Fruit fly (Drosophila melanogaster) whole organism, prepupa: ENCODE results near the gene Cyp313a2.

Experiments used
- CG7368 ChIP-seq: fragments of 200-800 bp; sonication (Bioruptor generic); optimal IDR thresholded peaks from 3 replicates; lab custom pipeline; 2016; ENCODE audit warnings: missing biosample characterization, missing genetic modification characterization
- Eip78C ChIP-seq: fragments of 200-800 bp; sonication (Bioruptor generic); peaks from one replicate; lab custom pipeline; 2016; ENCODE audit warnings: missing biosample characterization, missing genetic modification characterization
- Gug ChIP-seq: fragments of 200-800 bp; sonication (Bioruptor generic); IDR thresholded peaks from 2 replicates; pipeline ENCODE4 v1.3.6; 2022; ENCODE audit warnings: missing biosample characterization, missing genetic modification characterization
- Lpt ChIP-seq: fragments of 200-800 bp; sonication (Bioruptor generic); optimal IDR thresholded peaks from 3 replicates; lab custom pipeline; 2016; ENCODE audit warnings: missing biosample characterization, missing genetic modification characterization
- OdsH ChIP-seq: fragments of 200-800 bp; sonication (Bioruptor generic); optimal IDR thresholded peaks from 3 replicates; lab custom pipeline; 2016; ENCODE audit warnings: missing biosample characterization, missing genetic modification characterization
- Sox14 ChIP-seq: fragments of 200-800 bp; sonication (Bioruptor generic); optimal IDR thresholded peaks from 3 replicates; lab custom pipeline; 2016; ENCODE audit warnings: missing biosample characterization, missing genetic modification characterization
- acj6 ChIP-seq: fragments of 200-800 bp; sonication (Bioruptor generic); optimal IDR thresholded peaks from 3 replicates; lab custom pipeline; 2016; ENCODE audit warnings: missing biosample characterization, missing genetic modification characterization
- esn ChIP-seq: fragments of 200-800 bp; sonication (Bioruptor generic); optimal IDR thresholded peaks from 2 replicates; lab custom pipeline; 2016; ENCODE audit warnings: missing biosample characterization, mild to moderate bottlenecking, missing genetic modification characterization, moderate library complexity

- peak; percentile 3 for TF ChIP-seq Lpt (GFP tag; lab: Kevin White, UChicago)
- TF ChIP-seq Sox14 (GFP tag; lab: Kevin White, UChicago): no peak
- TF ChIP-seq esn (GFP tag; lab: Kevin White, UChicago): no peak
- no peak for TF ChIP-seq Gug
- TF ChIP-seq Eip78C (GFP tag; lab: Kevin White, UChicago): peak; percentile 79
- no peak for TF ChIP-seq OdsH (GFP tag; lab: Kevin White, UChicago)
- TF ChIP-seq acj6: no peak
- peak; percentile 62 for TF ChIP-seq CG7368 (GFP tag; lab: Kevin White, UChicago)
Observed at dm6 chr3R:12280729-12281342, 44.1 kb upstream of the Cyp313a2 start.
